Fruit fly (Drosophila melanogaster): ENCODE results near the gene CG10086.
A peak's percentile ranks its signal among the peaks of the same experiment; 100 is the strongest.

CG10086 gene

dm6 chr3R:7790583-7791034 is at the start of gene CG10086:
Gene CG10086, plus strand, starts transcription at chr3R:7790633.
- no peak for TF ChIP-seq CTCF (optimal IDR thresholded peaks at IDR 0.05)
- no peak for TF ChIP-seq CG8478 (optimal IDR thresholded peaks at IDR 0.05)

dm6 chr3R:7749993-7750392 is 40.4 kb upstream of the CG10086 start, which contains the start of gene pyd3:
Gene pyd3, minus strand, starts transcription at chr3R:7750079.
- TF ChIP-seq CG8478 (optimal IDR thresholded peaks at IDR 0.05) (no peak), CTCF (optimal IDR thresholded peaks at IDR 0.05) (no peak)

dm6 chr3R:7753518-7753917 is 36.9 kb upstream of the CG10086 start:
- TF ChIP-seq CG8478 (optimal IDR thresholded peaks at IDR 0.05) (no peak), CTCF (optimal IDR thresholded peaks at IDR 0.05) (no peak)

dm6 chr3R:7757822-7758221 is 32.6 kb upstream of the CG10086 start, which contains the start of gene CG10919:
Gene CG10919, plus strand, starts transcription at chr3R:7758122.
- TF ChIP-seq CTCF (optimal IDR thresholded peaks at IDR 0.05) = no peak
- TF ChIP-seq CG8478 (optimal IDR thresholded peaks at IDR 0.05) = no peak

- no peak for TF ChIP-seq CTCF (optimal IDR thresholded peaks at IDR 0.05)
Measured at dm6 chr3R:7759486-7759885, 30.9 kb upstream of the CG10086 start, which contains the start of gene Sp7. Gene Sp7, plus strand, starts transcription at chr3R:7759786.

- TF ChIP-seq CG8478 (optimal IDR thresholded peaks at IDR 0.05) (no peak), CTCF (optimal IDR thresholded peaks at IDR 0.05) (no peak)
Measured at dm6 chr3R:7760970-7761558, 29.4 kb upstream of the CG10086 start.

dm6 chr3R:7771656-7772055 is 18.8 kb upstream of the CG10086 start, which contains the start of gene CG11286:
Gene CG11286, minus strand, starts transcription at chr3R:7771756.
- TF ChIP-seq CG8478 (optimal IDR thresholded peaks at IDR 0.05) = no peak
- TF ChIP-seq CTCF (optimal IDR thresholded peaks at IDR 0.05) = no peak

dm6 chr3R:7779620-7780019 is 10.8 kb upstream of the CG10086 start:
- peak; percentile 39 to 49 for TF ChIP-seq CTCF (optimal IDR thresholded peaks at IDR 0.05)
- TF ChIP-seq CG8478 (optimal IDR thresholded peaks at IDR 0.05) = no peak

- TF ChIP-seq CG8478 (optimal IDR thresholded peaks at IDR 0.05) (no peak), CTCF (optimal IDR thresholded peaks at IDR 0.05) (no peak)
Measured at dm6 chr3R:7782933-7783686, 7.3 kb upstream of the CG10086 start, which contains the start of gene CG18747. Gene CG18747, minus strand, starts transcription at chr3R:7783446.

- TF ChIP-seq CTCF (optimal IDR thresholded peaks at IDR 0.05) (no peak), CG8478 (optimal IDR thresholded peaks at IDR 0.05) (no peak)
Measured at dm6 chr3R:7785784-7786183, 4.6 kb upstream of the CG10086 start, which contains the start of gene CG18745. Gene CG18745, minus strand, starts transcription at chr3R:7786119.

- TF ChIP-seq CTCF (optimal IDR thresholded peaks at IDR 0.05) (no peak), CG8478 (optimal IDR thresholded peaks at IDR 0.05) (no peak)
Measured at dm6 chr3R:7787899-7788298, 2.5 kb upstream of the CG10086 start, which contains the start of gene CG18748. Gene CG18748, minus strand, starts transcription at chr3R:7787923.

dm6 chr3R:7790087-7790486 is 346 bp upstream of the CG10086 start, which contains the start of gene CG18746:
Gene CG18746, minus strand, starts transcription at chr3R:7790187.
- TF ChIP-seq CG8478 (optimal IDR thresholded peaks at IDR 0.05) (no peak), CTCF (optimal IDR thresholded peaks at IDR 0.05) (no peak)

dm6 chr3R:7793855-7794254 is 3.4 kb downstream of the CG10086 start, which contains the start of gene CG2641:
Gene CG2641, plus strand, starts transcription at chr3R:7794069.
- TF ChIP-seq CTCF (optimal IDR thresholded peaks at IDR 0.05) (no peak), CG8478 (optimal IDR thresholded peaks at IDR 0.05) (no peak)

dm6 chr3R:7798525-7798924 is 8.1 kb downstream of the CG10086 start, which contains the start of gene CG18744:
Gene CG18744, minus strand, starts transcription at chr3R:7798771.
- TF ChIP-seq CTCF (optimal IDR thresholded peaks at IDR 0.05) (no peak), CG8478 (optimal IDR thresholded peaks at IDR 0.05) (no peak)

- TF ChIP-seq CTCF (optimal IDR thresholded peaks at IDR 0.05) (no peak), CG8478 (optimal IDR thresholded peaks at IDR 0.05) (no peak)
Measured at dm6 chr3R:7802693-7803092, 12.3 kb downstream of the CG10086 start, which contains the start of gene CG3014. Gene CG3014, minus strand, starts transcription at chr3R:7802793.
